Worm (Caenorhabditis elegans) whole organism, L2 larva: ENCODE measurements around the gene F29B9.12.
A peak's percentile ranks its signal among the peaks of the same experiment; 100 is the strongest.

Source experiments
- C34F6.9 ChIP-seq: fragments of 150-350 bp; optimal IDR thresholded peaks from 2 replicates; lab custom pipeline; 2014; ENCODE audit warnings: missing biosample characterization, missing genetic modification characterization
- Y55F3AM.14 ChIP-seq: fragments of 200-800 bp; sonication (Bioruptor generic); optimal IDR thresholded peaks from 2 replicates; lab custom pipeline; 2018; ENCODE audit warnings: mild to moderate bottlenecking, missing genetic modification characterization, missing compliant biosample characterization
- alr-1 ChIP-seq: fragments of 150-350 bp; optimal IDR thresholded peaks from 2 replicates; lab custom pipeline; 2014; ENCODE audit warnings: missing biosample characterization, missing genetic modification characterization
- aly-2 ChIP-seq: fragments of 150-350 bp; optimal IDR thresholded peaks from 2 replicates; lab custom pipeline; 2014; ENCODE audit warnings: missing biosample characterization, missing genetic modification characterization
- ama-1 ChIP-seq: fragments of 150-350 bp; optimal IDR thresholded peaks from 2 replicates; lab custom pipeline; 2018; ENCODE audit warnings: inconsistent platforms
- blmp-1 ChIP-seq: sonication (generic microtip); optimal IDR thresholded peaks from 2 replicates; lab custom pipeline; 2017; ENCODE audit warnings: missing genetic modification characterization, mild to moderate bottlenecking, missing compliant biosample characterization, antibody characterized with exemption, moderate library complexity; ENCODE audit not compliant: insufficient read depth
- ceh-16 ChIP-seq: fragments of 150-350 bp; optimal IDR thresholded peaks from 2 replicates; lab custom pipeline; 2014; ENCODE audit warnings: missing biosample characterization, missing genetic modification characterization
- ceh-82 ChIP-seq: fragments of 150-350 bp; optimal IDR thresholded peaks from 2 replicates; lab custom pipeline; 2014; ENCODE audit warnings: missing biosample characterization, missing genetic modification characterization
- crh-2 ChIP-seq: sonication (generic microtip); optimal IDR thresholded peaks from 2 replicates; lab custom pipeline; 2017; ENCODE audit warnings: missing biosample characterization, missing genetic modification characterization
- dmd-4 ChIP-seq: sonication (generic microtip); optimal IDR thresholded peaks from 2 replicates; lab custom pipeline; 2017; ENCODE audit warnings: missing biosample characterization, missing genetic modification characterization
- fos-1 ChIP-seq: fragments of 150-350 bp; optimal IDR thresholded peaks from 2 replicates; lab custom pipeline; 2014; ENCODE audit warnings: missing biosample characterization, missing genetic modification characterization
- gmeb-1 ChIP-seq: fragments of 150-350 bp; optimal IDR thresholded peaks from 2 replicates; lab custom pipeline; 2014; ENCODE audit warnings: missing biosample characterization, missing genetic modification characterization
- lin-11 ChIP-seq: fragments of 150-350 bp; sonication (generic microtip); optimal IDR thresholded peaks from 2 replicates; lab custom pipeline; 2014; ENCODE audit warnings: missing biosample characterization, missing genetic modification characterization, inconsistent platforms, mixed read lengths
- lin-13 ChIP-seq: fragments of 150-350 bp; optimal IDR thresholded peaks from 2 replicates; lab custom pipeline; 2014; ENCODE audit warnings: missing biosample characterization, missing genetic modification reagents, missing genetic modification characterization
- mdl-1 ChIP-seq, 2 experiments: fragments of 150-350 bp in 1 of 2; sonication (generic microtip) in 1 of 2; optimal IDR thresholded peaks; 2 replicates each; lab custom pipeline; 2017; ENCODE audit warnings: missing biosample characterization in 2 of 2, missing genetic modification characterization in 2 of 2
- nhr-10 ChIP-seq: sonication (generic microtip); optimal IDR thresholded peaks from 2 replicates; lab custom pipeline; 2017; ENCODE audit warnings: missing biosample characterization, missing genetic modification characterization
- nhr-11 ChIP-seq: fragments of 150-350 bp; optimal IDR thresholded peaks from 2 replicates; lab custom pipeline; 2014; ENCODE audit warnings: missing biosample characterization, missing genetic modification characterization
- nhr-12 ChIP-seq: fragments of 150-350 bp; optimal IDR thresholded peaks from 2 replicates; lab custom pipeline; 2014; ENCODE audit warnings: missing biosample characterization, missing genetic modification characterization
- nhr-21 ChIP-seq: fragments of 150-350 bp; optimal IDR thresholded peaks from 2 replicates; lab custom pipeline; 2014; ENCODE audit warnings: missing biosample characterization, missing genetic modification characterization
- nhr-23 ChIP-seq: fragments of 150-350 bp; optimal IDR thresholded peaks from 2 replicates; lab custom pipeline; 2014; ENCODE audit warnings: missing biosample characterization, missing genetic modification reagents, missing genetic modification characterization
- nhr-237 ChIP-seq: fragments of 150-350 bp; optimal IDR thresholded peaks from 2 replicates; lab custom pipeline; 2014; ENCODE audit warnings: missing biosample characterization, missing genetic modification characterization
- nhr-77 ChIP-seq: fragments of 150-350 bp; optimal IDR thresholded peaks from 2 replicates; lab custom pipeline; 2014; ENCODE audit warnings: missing biosample characterization, missing genetic modification characterization
- peb-1 ChIP-seq: fragments of 150-350 bp; optimal IDR thresholded peaks from 2 replicates; lab custom pipeline; 2014; ENCODE audit warnings: missing biosample characterization, missing genetic modification characterization
- sem-4 ChIP-seq: fragments of 150-350 bp; optimal IDR thresholded peaks from 2 replicates; lab custom pipeline; 2014; ENCODE audit warnings: missing biosample characterization, missing genetic modification reagents, missing genetic modification characterization
- skn-1 ChIP-seq: sonication (generic microtip); optimal IDR thresholded peaks from 2 replicates; lab custom pipeline; 2017; ENCODE audit warnings: missing biosample characterization, missing genetic modification characterization
- sma-3 ChIP-seq: sonication (generic microtip); optimal IDR thresholded peaks from 2 replicates; lab custom pipeline; 2016; ENCODE audit warnings: missing genetic modification reagents, missing genetic modification characterization, missing compliant biosample characterization
- sma-9 ChIP-seq, 2 experiments: fragments of 150-350 bp in 1 of 2; sonication (generic microtip) in 1 of 2; optimal IDR thresholded peaks; 2 replicates each; lab custom pipeline; 2014 to 2016; ENCODE audit warnings: missing genetic modification characterization in 2 of 2, mild to moderate bottlenecking in 1 of 2, missing biosample characterization in 1 of 2, missing compliant biosample characterization in 1 of 2, missing genetic modification reagents in 1 of 2, moderate library complexity in 1 of 2
- snpc-4 ChIP-seq: fragments of 150-350 bp; optimal IDR thresholded peaks from 2 replicates; lab custom pipeline; 2014; ENCODE audit warnings: missing biosample characterization, missing genetic modification characterization
- unc-39 ChIP-seq: fragments of 150-350 bp; optimal IDR thresholded peaks from 2 replicates; lab custom pipeline; 2014; ENCODE audit warnings: missing biosample characterization, missing genetic modification characterization
- unc-55 ChIP-seq: fragments of 150-350 bp; sonication (generic microtip); optimal IDR thresholded peaks from 3 replicates; lab custom pipeline; 2014; ENCODE audit warnings: missing biosample characterization, missing genetic modification reagents, missing genetic modification characterization
- unc-62 ChIP-seq: fragments of 150-350 bp; optimal IDR thresholded peaks from 2 replicates; lab custom pipeline; 2014; ENCODE audit warnings: missing biosample characterization, missing genetic modification reagents, missing genetic modification characterization
- zag-1 ChIP-seq: fragments of 150-350 bp; optimal IDR thresholded peaks from 2 replicates; lab custom pipeline; 2014; ENCODE audit warnings: missing biosample characterization, missing genetic modification characterization
- ztf-1 ChIP-seq: fragments of 200-800 bp; sonication (Bioruptor generic); conservative IDR thresholded peaks from 2 replicates; pipeline ENCODE4 v1.3.6; 2022; ENCODE audit warnings: missing genetic modification characterization, missing compliant biosample characterization
- ztf-11 ChIP-seq: sonication (generic microtip); optimal IDR thresholded peaks from 2 replicates; lab custom pipeline; 2017; ENCODE audit warnings: missing biosample characterization, missing genetic modification characterization

The F29B9.12 gene

ce11 chrIV:4678718-4679117 is 9.4 kb downstream of the F29B9.12 start, which contains the start of gene kin-36:
kin-36 (plus strand) TSS chrIV:4679018.
- no peak for TF ChIP-seq nhr-12
- TF ChIP-seq unc-39, result no peak
- TF ChIP-seq unc-55 (GFP tag; lab: Kevin White, UChicago), result no peak
- TF ChIP-seq aly-2 (tag; lab: Kevin White, UChicago), result no peak
- TF ChIP-seq C34F6.9 (tag; lab: Kevin White, UChicago), result no peak
- TF ChIP-seq nhr-237, result no peak
- no peak for TF ChIP-seq crh-2 (tag; lab: Kevin White, UChicago)
- TF ChIP-seq fos-1 (tag; lab: Kevin White, UChicago), result no peak
- no peak for TF ChIP-seq unc-62 (GFP tag; lab: Kevin White, UChicago)

- TF ChIP-seq unc-39, result no peak
- no peak for TF ChIP-seq nhr-10 (tag; lab: Kevin White, UChicago)
- no peak for TF ChIP-seq nhr-237
- TF ChIP-seq ama-1 (lab: Kevin White, UChicago), result no peak
- TF ChIP-seq nhr-12, result no peak
- TF ChIP-seq lin-13 (GFP tag; lab: Kevin White, UChicago), result no peak
- no peak for TF ChIP-seq sma-9 (GFP tag; optimal IDR thresholded peaks at IDR 0.05; lab: Kevin White, UChicago)
- no peak for TF ChIP-seq sma-9 (tag; optimal IDR thresholded peaks at IDR 0.05; lab: Kevin White, UChicago)
- TF ChIP-seq aly-2 (tag; lab: Kevin White, UChicago), result no peak
- no peak for TF ChIP-seq mdl-1 (tag; optimal IDR thresholded peaks at IDR 0.05; lab: Kevin White, UChicago)
- no peak for TF ChIP-seq ztf-1 (GFP tag; lab: Robert Waterston, UW)
- TF ChIP-seq unc-55 (GFP tag; lab: Kevin White, UChicago), result no peak
- TF ChIP-seq gmeb-1, result no peak
Observed at ce11 chrIV:4683149-4683548, 13.8 kb downstream of the F29B9.12 start.

ce11 chrIV:4686291-4686830 is 17.0 kb downstream of the F29B9.12 start:
- TF ChIP-seq ztf-11 (tag; lab: Kevin White, UChicago), result no peak
- no peak for TF ChIP-seq nhr-77 (tag; lab: Kevin White, UChicago)
- TF ChIP-seq unc-55 (GFP tag; lab: Kevin White, UChicago), result no peak
- TF ChIP-seq nhr-237, result no peak
- no peak for TF ChIP-seq alr-1 (tag; lab: Kevin White, UChicago)
- TF ChIP-seq lin-13 (GFP tag; lab: Kevin White, UChicago), result no peak
- no peak for TF ChIP-seq blmp-1 (tag; lab: Kevin White, UChicago)
- TF ChIP-seq snpc-4, result no peak
- TF ChIP-seq ceh-16 (tag; lab: Kevin White, UChicago), result no peak
- no peak for TF ChIP-seq nhr-12
- TF ChIP-seq nhr-10 (tag; lab: Kevin White, UChicago), result no peak
- TF ChIP-seq sma-9 (GFP tag; optimal IDR thresholded peaks at IDR 0.05; lab: Kevin White, UChicago), result no peak
- TF ChIP-seq sma-9 (tag; optimal IDR thresholded peaks at IDR 0.05; lab: Kevin White, UChicago), result no peak
- TF ChIP-seq Y55F3AM.14 (GFP tag; lab: Kevin White, UChicago), result no peak
- TF ChIP-seq sma-3 (GFP tag; lab: Kevin White, UChicago), result no peak
- no peak for TF ChIP-seq ceh-82
- no peak for TF ChIP-seq zag-1
- TF ChIP-seq dmd-4, result no peak
- no peak for TF ChIP-seq nhr-11

ce11 chrIV:4686898-4687297 is 17.6 kb downstream of the F29B9.12 start:
- TF ChIP-seq nhr-237 (no peak), nhr-21 (no peak), ztf-1 (GFP tag; lab: Robert Waterston, UW) (no peak), nhr-23 (no peak), skn-1 (tag; lab: Kevin White, UChicago) (no peak), fos-1 (tag; lab: Kevin White, UChicago) (no peak), gmeb-1 (no peak)

- TF ChIP-seq blmp-1 (tag; lab: Kevin White, UChicago) (peak; percentile 61), Y55F3AM.14 (GFP tag; lab: Kevin White, UChicago) (no peak)
Observed at ce11 chrIV:4688221-4688620, 18.9 kb downstream of the F29B9.12 start, which contains the start of gene bus-4. bus-4 (plus strand) TSS chrIV:4688269.

ce11 chrIV:4692463-4692862 is 23.1 kb downstream of the F29B9.12 start, which contains the start of gene spe-51:
spe-51 (plus strand) TSS chrIV:4692763.
- TF ChIP-seq peb-1, result no peak
- TF ChIP-seq sem-4 (tag; lab: Kevin White, UChicago), result no peak
- no peak for TF ChIP-seq crh-2 (tag; lab: Kevin White, UChicago)
- TF ChIP-seq lin-11 (tag; lab: Kevin White, UChicago), result no peak
- TF ChIP-seq mdl-1 (tag; optimal IDR thresholded peaks at IDR 0.05; lab: Kevin White, UChicago), result no peak
- no peak for TF ChIP-seq unc-39
- TF ChIP-seq nhr-11, result no peak
- no peak for TF ChIP-seq nhr-23
- TF ChIP-seq nhr-21, result no peak
- no peak for TF ChIP-seq unc-62 (GFP tag; lab: Kevin White, UChicago)
- TF ChIP-seq aly-2 (tag; lab: Kevin White, UChicago), result no peak
- TF ChIP-seq, all 48 proteins: peak for 0
